Worm (Caenorhabditis elegans): ENCODE results near the gene C54F6.19.
"Not testable (repeated sequence)": the region's sequence is repeated elsewhere in the genome, so short reads cannot be mapped to it uniquely, and the experiment has no call there.

The C54F6.19 gene

ce11 chrV:7506207-7506606, 39.1 kb upstream of the C54F6.19 start (continued):
- TF ChIP-seq egl-27 (tag; optimal IDR thresholded peaks at IDR 0.05) (no peak), nhr-19 (GFP tag; conservative IDR thresholded peaks at IDR 0.05) (peak; percentile 47; the same call in 1 of the 2 replicates), ztf-11 (tag; optimal IDR thresholded peaks at IDR 0.05) (no peak), pqm-1 (tag; optimal IDR thresholded peaks at IDR 0.05) (no peak), snu-23 (GFP tag; optimal IDR thresholded peaks at IDR 0.05) (peak; percentile 47), unc-130 (tag; optimal IDR thresholded peaks at IDR 0.05) (no peak), hlh-17 (GFP tag; optimal IDR thresholded peaks at IDR 0.05; ENCODE audit: borderline replicate concordance) (no peak), lin-39 (tag; optimal IDR thresholded peaks at IDR 0.05) (no peak), lin-15B (tag; optimal IDR thresholded peaks at IDR 0.05) (no peak), dpl-1 (GFP tag; optimal IDR thresholded peaks at IDR 0.05) (peak in 1 of 3 experiments; percentile 2), nhr-76 (tag; optimal IDR thresholded peaks at IDR 0.05) (no peak), mep-1 (tag; optimal IDR thresholded peaks at IDR 0.05) (no peak), nhr-12 (tag; optimal IDR thresholded peaks at IDR 0.05) (no peak), sup-37 (GFP tag; optimal IDR thresholded peaks at IDR 0.05) (no peak), mab-9 (GFP tag; IDR thresholded peaks at IDR 0.05) (no peak), C16A3.4 (tag; optimal IDR thresholded peaks at IDR 0.05) (no peak), nhr-77 (tag; optimal IDR thresholded peaks at IDR 0.05) (no peak), nhr-20 (tag; optimal IDR thresholded peaks at IDR 0.05) (peak; percentile 10), zag-1 (tag; optimal IDR thresholded peaks at IDR 0.05) (no peak), lin-13 (GFP tag; optimal IDR thresholded peaks at IDR 0.05) (no peak), ceh-90 (tag; optimal IDR thresholded peaks at IDR 0.05) (no peak), egl-13 (tag; optimal IDR thresholded peaks at IDR 0.05) (no peak), alr-1 (tag; optimal IDR thresholded peaks at IDR 0.05; ENCODE audit: borderline replicate concordance) (no peak), aha-1 (tag; optimal IDR thresholded peaks at IDR 0.05) (no peak)

ce11 chrV:7508566-7509044, 36.7 kb upstream of the C54F6.19 start, which contains the start of the genes str-31 and nhr-172:
TSS of gene str-31 (minus strand) at chrV:7508666.
TSS of gene nhr-172 (plus strand) at chrV:7508994.
- TF ChIP-seq lin-13 (GFP tag; optimal IDR thresholded peaks at IDR 0.05) (no peak), zag-1 (tag; optimal IDR thresholded peaks at IDR 0.05) (no peak), grh-1 (GFP tag; IDR thresholded peaks at IDR 0.05) (no peak), nhr-20 (tag; optimal IDR thresholded peaks at IDR 0.05) (no peak), aha-1 (tag; optimal IDR thresholded peaks at IDR 0.05) (no peak), elt-3 (tag; optimal IDR thresholded peaks at IDR 0.05) (no peak)

ce11 chrV:7511465-7511864, 33.8 kb upstream of the C54F6.19 start, which contains the start of gene nhr-171:
TSS of gene nhr-171 (plus strand) at chrV:7511765.
- not testable (repeated sequence) for TF ChIP-seq rnt-1, lin-15B, pqm-1 (tag; optimal IDR thresholded peaks at IDR 0.05)

ce11 chrV:7514939-7515338, 30.3 kb upstream of the C54F6.19 start, which contains the start of gene srb-18:
TSS of gene srb-18 (plus strand) at chrV:7515239.
- TF ChIP-seq skn-1 (tag; optimal IDR thresholded peaks at IDR 0.05) (no peak), ztf-4 (tag; optimal IDR thresholded peaks at IDR 0.05) (no peak), ces-1 (GFP tag; optimal IDR thresholded peaks at IDR 0.05) (no peak), hpl-2 (GFP tag; optimal IDR thresholded peaks at IDR 0.05) (no peak), snpc-4 (tag; optimal IDR thresholded peaks at IDR 0.05) (no peak), unc-130 (tag; optimal IDR thresholded peaks at IDR 0.05) (no peak), nhr-76 (tag; optimal IDR thresholded peaks at IDR 0.05) (no peak), C34B4.2 (tag; optimal IDR thresholded peaks at IDR 0.05) (no peak), fos-1 (tag; optimal IDR thresholded peaks at IDR 0.05) (no peak), nhr-28 (tag; optimal IDR thresholded peaks at IDR 0.05) (no peak), pag-3 (tag; optimal IDR thresholded peaks at IDR 0.05; ENCODE audit: borderline replicate concordance, insufficient read depth) (no peak), rnt-1 (tag; optimal IDR thresholded peaks at IDR 0.05) (no peak), nhr-20 (tag; optimal IDR thresholded peaks at IDR 0.05) (no peak), nhr-12 (tag; optimal IDR thresholded peaks at IDR 0.05) (no peak), swsn-7 (tag; optimal IDR thresholded peaks at IDR 0.05) (no peak), unc-98 (GFP tag; IDR thresholded peaks at IDR 0.05) (no peak)

All from whole organism, L1 larva.